Fruit fly (Drosophila melanogaster) whole organism, wandering third instar larva: ENCODE data around the gene mTerf3.

ENCODE experiments used
- CG32264 ChIP-seq: fragments of 200-800 bp; sonication (Bioruptor generic); optimal IDR thresholded peaks from 2 replicates; lab custom pipeline; 2016; ENCODE audit warnings: missing biosample characterization, missing genetic modification characterization
- CG9705 ChIP-seq: fragments of 200-800 bp; sonication (Bioruptor generic); optimal IDR thresholded peaks from 2 replicates; lab custom pipeline; 2018; ENCODE audit warnings: missing biosample characterization, mild to moderate bottlenecking, missing genetic modification characterization
- CrebA ChIP-seq: fragments of 200-800 bp; sonication (Bioruptor generic); optimal IDR thresholded peaks from 2 replicates; lab custom pipeline; 2016; ENCODE audit warnings: missing biosample characterization, mild to moderate bottlenecking, missing genetic modification characterization, borderline replicate concordance
- Dfd ChIP-seq: fragments of >200 bp; optimal IDR thresholded peaks from 2 replicates; lab custom pipeline; 2017; ENCODE audit warnings: missing biosample characterization, missing genetic modification characterization
- Dif ChIP-seq: fragments of 200-275, 200-300 bp; sonication (Bioruptor generic); optimal IDR thresholded peaks from 2 replicates; lab custom pipeline; 2018; ENCODE audit warnings: missing biosample characterization, missing genetic modification characterization; ENCODE audit not compliant: partially characterized antibody
- Hnf4 ChIP-seq: fragments of 200-800 bp; sonication (Bioruptor generic); optimal IDR thresholded peaks from 2 replicates; lab custom pipeline; 2016; ENCODE audit warnings: missing biosample characterization, mild to moderate bottlenecking, missing genetic modification characterization
- Hr78 ChIP-seq: fragments of >200 bp; optimal IDR thresholded peaks from 2 replicates; lab custom pipeline; 2017; ENCODE audit warnings: missing biosample characterization, missing genetic modification characterization
- Hr83 ChIP-seq: fragments of 200-300 bp; sonication (Bioruptor generic); optimal IDR thresholded peaks from 2 replicates; lab custom pipeline; 2016; ENCODE audit warnings: missing biosample characterization, mild to moderate bottlenecking, missing genetic modification characterization, moderate library complexity; ENCODE audit not compliant: poor library complexity, severe bottlenecking
- Jra ChIP-seq: sonication (Bioruptor generic); optimal IDR thresholded peaks from 2 replicates; lab custom pipeline; 2016; ENCODE audit warnings: missing biosample characterization, missing genetic modification characterization
- Mio ChIP-seq: sonication (Bioruptor generic); optimal IDR thresholded peaks from 2 replicates; lab custom pipeline; 2016; ENCODE audit warnings: missing biosample characterization, missing genetic modification characterization
- Myc ChIP-seq: fragments of >200 bp; optimal IDR thresholded peaks from 2 replicates; lab custom pipeline; 2017
- N ChIP-seq: fragments of >200 bp; optimal IDR thresholded peaks from 2 replicates; lab custom pipeline; 2018; ENCODE audit warnings: missing biosample characterization, missing external identifiers, missing genetic modification characterization
- OdsH ChIP-seq: fragments of 200-800 bp; sonication (Bioruptor generic); optimal IDR thresholded peaks from 2 replicates; lab custom pipeline; 2016; ENCODE audit warnings: missing biosample characterization, mild to moderate bottlenecking, missing genetic modification characterization
- Rel ChIP-seq, 2 experiments: fragments of 200-800 bp; sonication (Bioruptor generic) in 1 of 2; optimal IDR thresholded peaks; 2 replicates in 1 of 2; 3 replicates in 1 of 2; lab custom pipeline; 2016 to 2019; ENCODE audit warnings: mild to moderate bottlenecking in 2 of 2, missing biosample characterization in 2 of 2, missing genetic modification characterization in 2 of 2, moderate library complexity in 1 of 2
- Sp1 ChIP-seq: fragments of 200-800 bp; sonication (Bioruptor generic); optimal IDR thresholded peaks from 3 replicates; lab custom pipeline; 2019; ENCODE audit warnings: missing biosample characterization, mild to moderate bottlenecking, missing genetic modification characterization, moderate library complexity
- Vsx2 ChIP-seq: fragments of 200-300, 225-300 bp; sonication (Bioruptor generic); optimal IDR thresholded peaks from 2 replicates; lab custom pipeline; 2018; ENCODE audit warnings: missing biosample characterization, missing genetic modification characterization; ENCODE audit not compliant: partially characterized antibody
- br ChIP-seq: fragments of 200-800 bp; sonication (Bioruptor generic); optimal IDR thresholded peaks from 2 replicates; lab custom pipeline; 2016; ENCODE audit warnings: missing biosample characterization, missing genetic modification characterization
- brk ChIP-seq: fragments of 200-800 bp; sonication (Bioruptor generic); optimal IDR thresholded peaks from 2 replicates; lab custom pipeline; 2016; ENCODE audit warnings: missing biosample characterization, mild to moderate bottlenecking, missing genetic modification characterization
- dl ChIP-seq, 2 experiments: fragments of 175-275, 200-275 bp in 1 of 2; fragments of 200-275 bp in 1 of 2; sonication (Bioruptor generic); optimal IDR thresholded peaks; lab custom pipeline; 2018; ENCODE audit warnings: mild to moderate bottlenecking in 2 of 2, missing biosample characterization in 2 of 2, missing genetic modification characterization in 2 of 2, moderate library complexity in 2 of 2; ENCODE audit not compliant: partially characterized antibody in 2 of 2, insufficient read depth in 1 of 2
- dmrt93B ChIP-seq: fragments of 200-800 bp; sonication (Bioruptor generic); optimal IDR thresholded peaks from 2 replicates; lab custom pipeline; 2018; ENCODE audit warnings: missing biosample characterization, mild to moderate bottlenecking, missing genetic modification characterization
- dsf ChIP-seq: sonication (Bioruptor generic); optimal IDR thresholded peaks from 2 replicates; lab custom pipeline; 2016; ENCODE audit warnings: missing biosample characterization, missing genetic modification characterization, borderline replicate concordance
- ey ChIP-seq: fragments of 200-800 bp; sonication (Bioruptor generic); optimal IDR thresholded peaks from 2 replicates; lab custom pipeline; 2016; ENCODE audit warnings: missing biosample characterization, missing genetic modification characterization
- h ChIP-seq: fragments of 200-800 bp; sonication (Bioruptor generic); optimal IDR thresholded peaks from 3 replicates; lab custom pipeline; 2016; ENCODE audit warnings: missing biosample characterization, mild to moderate bottlenecking, missing genetic modification characterization
- jim ChIP-seq: fragments of 175-275, 200-325 bp; sonication (Bioruptor generic); optimal IDR thresholded peaks from 2 replicates; lab custom pipeline; 2016; ENCODE audit warnings: missing biosample characterization, mild to moderate bottlenecking, missing genetic modification characterization
- lola ChIP-seq: fragments of >200 bp; optimal IDR thresholded peaks from 2 replicates; lab custom pipeline; 2017; ENCODE audit warnings: missing biosample characterization, missing genetic modification characterization
- pan ChIP-seq: fragments of >200 bp; optimal IDR thresholded peaks from 2 replicates; lab custom pipeline; 2017
- psq ChIP-seq: fragments of 200-800 bp; sonication (Bioruptor generic); optimal IDR thresholded peaks from 3 replicates; lab custom pipeline; 2017; ENCODE audit warnings: missing biosample characterization, mild to moderate bottlenecking, missing genetic modification characterization, moderate library complexity
- rgr ChIP-seq: fragments of 200-800 bp; sonication (Bioruptor generic); optimal IDR thresholded peaks from 3 replicates; lab custom pipeline; 2016; ENCODE audit warnings: missing biosample characterization, mild to moderate bottlenecking, missing genetic modification characterization
- sage ChIP-seq: fragments of 200-800 bp; sonication (Bioruptor generic); optimal IDR thresholded peaks from 2 replicates; lab custom pipeline; 2016; ENCODE audit warnings: missing biosample characterization, mild to moderate bottlenecking, missing genetic modification characterization
- tai ChIP-seq: sonication (Bioruptor generic); optimal IDR thresholded peaks from 2 replicates; lab custom pipeline; 2016; ENCODE audit warnings: missing biosample characterization, missing genetic modification characterization
- woc ChIP-seq: sonication (Bioruptor generic); optimal IDR thresholded peaks from 2 replicates; lab custom pipeline; 2016; ENCODE audit warnings: missing biosample characterization, mild to moderate bottlenecking, missing genetic modification characterization

mTerf3 gene

dm6 chr3L:20536919-20537318 is 16.3 kb upstream of the mTerf3 start:
- TF ChIP-seq psq (GFP tag; lab: Kevin White, UChicago) = no peak

dm6 chr3L:20533409-20533808 is 12.8 kb upstream of the mTerf3 start, which contains the start of gene CG13250:
Gene CG13250 (plus strand): TSS chr3L:20533709.
- TF ChIP-seq OdsH (GFP tag; lab: Kevin White, UChicago) = no peak
- TF ChIP-seq Sp1 (GFP tag; lab: Kevin White, UChicago) = no peak
- TF ChIP-seq Hr78 = no peak
- no peak for TF ChIP-seq sage (GFP tag; lab: Kevin White, UChicago)
- no peak for TF ChIP-seq Hnf4 (GFP tag; lab: Kevin White, UChicago)
- no peak for TF ChIP-seq N (GFP tag; lab: Kevin White, UChicago)
- TF ChIP-seq psq (GFP tag; lab: Kevin White, UChicago) = no peak
- TF ChIP-seq tai (GFP tag; lab: Kevin White, UChicago) = no peak
- TF ChIP-seq rgr (GFP tag; lab: Kevin White, UChicago) = no peak
- no peak for TF ChIP-seq ey (GFP tag; lab: Kevin White, UChicago)
- TF ChIP-seq brk (GFP tag; lab: Kevin White, UChicago) = no peak
- TF ChIP-seq dsf (GFP tag; lab: Kevin White, UChicago) = no peak
- no peak for TF ChIP-seq dmrt93B (GFP tag; lab: Kevin White, UChicago)
- TF ChIP-seq CG32264 = no peak
- no peak for TF ChIP-seq CrebA (GFP tag; lab: Kevin White, UChicago)
- no peak for TF ChIP-seq woc (GFP tag; lab: Kevin White, UChicago)
- no peak for TF ChIP-seq Hr83
- TF ChIP-seq Rel (GFP tag; optimal IDR thresholded peaks at IDR 0.05; lab: Kevin White, UChicago) = no peak
- no peak for TF ChIP-seq Rel (tag; optimal IDR thresholded peaks at IDR 0.05; lab: Kevin White, UChicago)
- TF ChIP-seq Mio (GFP tag; lab: Kevin White, UChicago) = no peak

dm6 chr3L:20531257-20531656 is 10.7 kb upstream of the mTerf3 start:
- no peak for TF ChIP-seq Jra
- no peak for TF ChIP-seq Sp1 (GFP tag; lab: Kevin White, UChicago)
- TF ChIP-seq woc (GFP tag; lab: Kevin White, UChicago) = no peak
- TF ChIP-seq Dif = no peak
- no peak for TF ChIP-seq Hr83
- no peak for TF ChIP-seq Dfd (GFP tag; lab: Kevin White, UChicago)
- TF ChIP-seq CG9705 = no peak
- no peak for TF ChIP-seq Hr78
- TF ChIP-seq OdsH (GFP tag; lab: Kevin White, UChicago) = no peak
- TF ChIP-seq CrebA (GFP tag; lab: Kevin White, UChicago) = no peak
- TF ChIP-seq br (GFP tag; lab: Kevin White, UChicago) = no peak
- TF ChIP-seq Myc = no peak

dm6 chr3L:20530347-20531177 is 10.0 kb upstream of the mTerf3 start:
- TF ChIP-seq dsf (GFP tag; lab: Kevin White, UChicago) (no peak), Hnf4 (GFP tag; lab: Kevin White, UChicago) (peak; percentile 9)

dm6 chr3L:20529918-20530317 is 9.3 kb upstream of the mTerf3 start:
- TF ChIP-seq psq (GFP tag; lab: Kevin White, UChicago) (no peak), h (no peak), Vsx2 (no peak), Hr78 (no peak), dsf (GFP tag; lab: Kevin White, UChicago) (no peak), tai (GFP tag; lab: Kevin White, UChicago) (no peak), jim (GFP tag; lab: Kevin White, UChicago) (no peak), Sp1 (GFP tag; lab: Kevin White, UChicago) (no peak), Hnf4 (GFP tag; lab: Kevin White, UChicago) (no peak), dl (GFP tag; optimal IDR thresholded peaks at IDR 0.05; lab: Kevin White, UChicago; ENCODE audit: insufficient read depth in 1 of 2, partially characterized antibody in 2 of 2) (no peak), CrebA (GFP tag; lab: Kevin White, UChicago) (no peak), dmrt93B (GFP tag; lab: Kevin White, UChicago) (no peak), woc (GFP tag; lab: Kevin White, UChicago) (no peak), N (GFP tag; lab: Kevin White, UChicago) (no peak), Rel (GFP tag; optimal IDR thresholded peaks at IDR 0.05; lab: Kevin White, UChicago) (no peak), Rel (tag; optimal IDR thresholded peaks at IDR 0.05; lab: Kevin White, UChicago) (no peak), Hr83 (no peak), pan (lab: Kevin White, UChicago) (no peak), CG32264 (no peak), lola (GFP tag; lab: Kevin White, UChicago) (no peak), Jra (no peak)
